Worm (Caenorhabditis elegans) whole organism, L4/young adult: ENCODE results near the gene fbn-1.

Source experiments
- W03F9.2 ChIP-seq: fragments of 150-350 bp; optimal IDR thresholded peaks from 2 replicates; lab custom pipeline; 2014; ENCODE audit warnings: missing biosample characterization, missing genetic modification characterization
- dao-5 ChIP-seq: sonication (generic microtip); optimal IDR thresholded peaks from 2 replicates; lab custom pipeline; 2016; ENCODE audit warnings: missing genotype, missing genetic modification characterization, moderate library complexity, missing compliant biosample characterization
- him-1 ChIP-seq: sonication (generic microtip); optimal IDR thresholded peaks from 2 replicates; lab custom pipeline; 2016; ENCODE audit warnings: missing genotype, missing genetic modification reagents, missing genetic modification characterization, missing compliant biosample characterization

- no peak for TF ChIP-seq W03F9.2 (tag; lab: Kevin White, UChicago)
- no peak for TF ChIP-seq him-1 (tag; lab: Kevin White, UChicago)
- no peak for TF ChIP-seq dao-5 (tag; lab: Kevin White, UChicago)
These were observed at the start of gene fbn-1 for ce11 chrIII:7625086-7625485.
